Worm (Caenorhabditis elegans): ENCODE measurements around the gene K08H10.6.

K08H10.6 gene

DNA sequence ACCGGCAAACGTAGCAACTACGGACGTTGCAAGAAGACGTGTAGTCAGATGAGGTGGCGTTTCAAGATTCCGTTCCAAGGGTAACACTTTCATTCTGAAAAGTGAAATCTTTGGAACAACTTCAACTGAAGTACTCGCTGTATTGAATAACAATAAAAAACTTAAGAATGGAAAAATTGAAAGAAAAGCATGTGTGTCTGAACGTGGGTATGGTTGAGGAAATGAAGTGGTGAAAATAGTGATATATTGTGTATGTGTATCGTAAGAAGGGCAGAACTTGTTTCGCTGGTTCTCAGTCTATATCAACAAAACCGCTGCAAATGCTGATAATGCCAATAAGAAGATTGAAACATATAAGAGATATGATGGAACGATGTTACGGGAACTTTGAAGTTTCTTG, at the start of gene K08H10.6:
Gene K08H10.6, minus strand, starts transcription at position 101 of the 400 bp plus-strand sequence.
- TF ChIP-seq unc-62 (GFP tag; optimal IDR thresholded peaks at IDR 0.05) = no peak

DNA sequence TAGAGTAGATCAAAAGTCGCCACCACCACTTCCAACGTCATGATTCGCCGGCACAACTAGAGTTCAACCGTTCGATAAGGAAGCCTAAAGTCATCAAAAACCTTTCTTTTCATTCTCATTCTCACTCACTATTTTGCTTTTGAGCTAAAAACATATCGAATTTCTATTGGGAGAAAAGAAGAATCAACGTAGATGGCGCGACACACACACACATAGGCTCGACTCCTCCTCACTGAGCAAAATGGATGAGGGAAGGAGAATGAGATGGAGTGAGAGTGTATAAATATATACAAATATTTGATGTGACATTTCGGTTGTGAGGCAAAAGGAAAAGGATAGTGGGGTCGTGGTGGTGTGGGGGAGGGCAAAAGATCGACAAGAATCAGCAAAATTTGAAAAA, 49.0 kb upstream of the K08H10.6 start:
- no peak for TF ChIP-seq unc-62 (GFP tag; optimal IDR thresholded peaks at IDR 0.05)

DNA sequence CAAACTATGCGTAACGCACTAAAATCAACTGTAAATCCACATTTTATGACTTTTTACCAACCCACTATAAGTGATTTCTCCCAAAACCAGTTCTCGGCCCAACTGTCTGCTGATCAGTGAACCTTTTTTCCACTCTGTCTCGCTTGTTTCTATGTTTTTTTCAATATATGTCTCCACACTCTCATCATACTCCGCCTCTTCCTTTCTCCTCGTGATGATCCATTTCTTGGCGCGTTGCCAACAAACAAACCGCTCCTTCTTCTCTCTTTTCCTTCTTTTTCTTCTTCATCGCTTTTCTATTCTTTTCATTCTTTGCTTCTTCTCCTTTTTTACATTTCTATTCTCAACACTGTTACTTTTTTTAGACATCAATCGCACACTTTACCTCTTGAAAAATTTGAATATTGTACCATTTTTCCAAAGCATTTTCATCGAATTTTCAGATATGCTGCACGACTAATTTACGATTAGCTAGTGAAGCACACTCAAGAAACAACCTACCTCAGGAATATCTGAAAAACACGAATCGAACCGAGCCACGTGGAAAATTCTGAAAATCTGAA, 47.6 kb upstream of the K08H10.6 start, which contains the start of gene T06E8.8:
Gene T06E8.8, plus strand, starts transcription at position 513 of the 563 bp plus-strand sequence.
- no peak for TF ChIP-seq unc-62 (GFP tag; optimal IDR thresholded peaks at IDR 0.05)

ce11 chrV:10042254-10042653, 46.6 kb upstream of the K08H10.6 start:
- TF ChIP-seq unc-62 (GFP tag; optimal IDR thresholded peaks at IDR 0.05) = no peak

DNA sequence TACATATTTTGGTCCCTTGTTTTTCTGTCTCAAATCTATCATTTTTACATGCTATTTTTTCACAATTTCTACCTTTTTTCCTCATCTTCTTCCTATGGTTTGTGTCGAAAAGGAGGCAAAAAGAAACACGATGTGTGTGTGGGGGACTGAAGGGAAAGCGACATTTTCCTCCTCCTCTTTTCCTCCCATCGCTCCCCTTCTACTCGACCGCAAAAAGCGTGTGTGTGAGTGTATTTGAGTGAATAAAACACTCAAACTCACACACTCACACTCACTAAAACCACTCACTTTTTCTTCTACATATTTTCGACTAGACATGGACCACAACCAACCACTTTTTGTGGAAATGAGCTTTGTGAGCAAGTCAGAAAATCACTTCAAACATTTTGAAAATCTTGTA, 45.8 kb upstream of the K08H10.6 start:
- no peak for TF ChIP-seq unc-62 (GFP tag; optimal IDR thresholded peaks at IDR 0.05)

- no peak for TF ChIP-seq unc-62 (GFP tag; optimal IDR thresholded peaks at IDR 0.05)
These were observed 44.1 kb upstream of the K08H10.6 start for ce11 chrV:10039837-10040236.

DNA sequence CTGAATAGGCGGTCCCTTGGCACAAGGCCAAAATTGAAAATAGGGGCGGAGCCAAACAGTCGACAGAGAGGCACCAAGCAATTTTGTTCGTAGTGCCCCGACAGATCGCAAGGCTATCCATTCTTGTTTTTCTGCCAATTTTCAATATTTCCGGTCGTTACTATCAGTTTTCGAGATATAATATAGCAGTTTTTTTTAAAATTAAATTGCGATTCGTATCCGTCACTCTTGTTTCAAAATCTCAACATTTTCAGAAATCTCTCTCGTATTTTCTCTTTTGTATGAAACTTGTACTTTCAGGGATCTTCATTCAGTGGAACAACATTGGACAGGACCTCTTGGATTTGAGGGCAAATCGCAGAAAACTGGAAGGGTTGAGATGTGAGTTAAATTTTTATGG, 41.3 kb upstream of the K08H10.6 start, which contains the start of gene F57A8.1:
Gene F57A8.1, plus strand, starts transcription at position 301 of the 400 bp plus-strand sequence.
- TF ChIP-seq unc-62 (GFP tag; optimal IDR thresholded peaks at IDR 0.05) = no peak

DNA sequence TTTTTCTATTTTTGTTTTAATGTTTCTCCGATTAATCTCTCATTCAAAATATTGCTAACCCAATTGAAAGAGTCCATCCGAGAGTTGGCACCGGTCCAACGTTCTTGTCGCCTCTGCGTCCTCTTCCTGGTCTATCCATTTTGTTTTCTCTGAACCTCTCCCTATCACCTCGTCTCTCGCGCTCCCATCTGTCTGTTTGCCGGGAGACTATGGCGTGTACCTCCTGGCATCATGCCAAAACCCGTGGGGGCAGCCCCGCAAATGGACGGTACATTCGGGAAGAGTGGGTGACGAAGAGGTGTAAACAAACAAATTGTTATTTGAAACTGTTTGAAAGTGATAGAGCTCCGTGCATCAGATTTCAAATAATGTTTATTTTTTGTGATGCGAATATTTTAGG, 40.6 kb upstream of the K08H10.6 start, which contains the start of gene T06E8.2:
Gene T06E8.2, minus strand, starts transcription at position 139 of the 400 bp plus-strand sequence.
- TF ChIP-seq unc-62 (GFP tag; optimal IDR thresholded peaks at IDR 0.05) = no peak

DNA sequence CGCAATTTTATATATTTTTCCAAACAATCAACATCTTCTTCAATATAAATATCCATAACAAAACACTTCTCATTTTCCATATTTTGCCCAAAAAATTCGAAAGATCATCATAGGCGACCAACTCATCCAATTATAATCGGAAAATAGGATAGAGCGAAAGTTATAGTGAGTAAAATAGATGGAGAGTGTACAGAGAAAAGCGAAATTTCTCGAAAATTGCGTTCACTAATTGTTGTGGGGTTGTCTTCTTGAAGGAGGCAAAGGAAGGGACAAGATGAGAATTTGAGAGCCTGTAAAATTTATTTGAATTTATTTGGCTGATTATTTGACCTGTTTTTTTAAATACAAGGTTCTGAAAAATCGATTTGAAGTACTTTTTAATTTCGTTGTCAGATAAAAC, 39.9 kb upstream of the K08H10.6 start:
- TF ChIP-seq unc-62 (GFP tag; optimal IDR thresholded peaks at IDR 0.05) = no peak

DNA sequence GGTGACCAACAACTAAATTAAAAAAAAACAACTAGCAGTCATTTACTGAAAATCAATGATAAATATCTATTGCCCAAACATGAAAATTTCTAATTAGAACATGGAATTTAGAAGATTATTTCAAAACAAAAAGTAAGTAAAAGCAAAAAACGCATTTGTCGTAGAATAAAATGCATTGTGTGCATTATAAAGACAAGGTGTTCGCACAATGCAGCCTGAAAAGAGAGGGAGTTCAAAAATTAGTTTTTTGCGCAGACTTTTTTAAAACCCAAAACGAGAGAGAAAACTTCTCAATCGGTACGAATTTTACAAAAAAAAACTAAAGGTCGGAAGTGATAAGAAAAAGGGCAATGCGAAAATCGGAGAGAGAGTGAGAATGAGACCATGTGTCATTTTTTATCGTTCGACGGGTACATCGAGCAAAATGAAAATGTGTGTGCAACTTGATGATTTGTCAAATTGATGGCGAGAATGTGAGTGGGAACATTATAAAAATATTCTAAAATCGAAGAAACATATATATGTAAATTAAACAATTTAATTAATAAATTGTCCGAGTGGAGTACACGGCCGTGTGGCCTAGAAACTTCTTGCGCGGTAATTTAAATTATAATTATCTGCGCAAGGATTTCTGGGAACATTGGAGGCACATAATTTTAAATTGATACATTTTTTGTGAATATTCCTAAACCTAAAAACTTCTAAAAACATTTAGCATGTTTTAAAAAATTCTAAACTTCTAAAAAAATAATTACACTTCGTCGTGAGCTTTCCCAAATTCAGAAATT, 35.9 kb upstream of the K08H10.6 start:
- TF ChIP-seq unc-62 (GFP tag; optimal IDR thresholded peaks at IDR 0.05) = no peak

DNA sequence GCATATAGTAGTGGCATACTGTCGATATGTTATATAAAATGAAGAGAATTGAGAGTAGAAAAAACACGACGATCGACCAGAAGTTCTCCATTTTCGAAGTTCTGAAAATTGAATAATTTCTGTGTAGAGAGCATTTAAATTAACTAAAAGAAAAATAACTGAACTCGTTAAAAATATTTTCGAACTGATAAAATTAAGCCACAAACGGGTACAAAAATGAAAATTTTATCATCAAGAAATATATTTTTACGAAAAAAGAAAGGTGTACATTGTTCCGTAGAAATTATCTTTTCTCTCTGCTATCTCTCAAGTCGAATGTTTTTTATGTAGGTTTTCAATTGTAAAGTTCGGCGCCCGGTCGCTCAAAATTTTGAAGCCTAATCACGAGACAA, 35.3 kb upstream of the K08H10.6 start, which contains the start of gene acl-2:
Gene acl-2, minus strand, starts transcription at position 101 of the 392 bp plus-strand sequence.
- no peak for TF ChIP-seq unc-62 (GFP tag; optimal IDR thresholded peaks at IDR 0.05)

DNA sequence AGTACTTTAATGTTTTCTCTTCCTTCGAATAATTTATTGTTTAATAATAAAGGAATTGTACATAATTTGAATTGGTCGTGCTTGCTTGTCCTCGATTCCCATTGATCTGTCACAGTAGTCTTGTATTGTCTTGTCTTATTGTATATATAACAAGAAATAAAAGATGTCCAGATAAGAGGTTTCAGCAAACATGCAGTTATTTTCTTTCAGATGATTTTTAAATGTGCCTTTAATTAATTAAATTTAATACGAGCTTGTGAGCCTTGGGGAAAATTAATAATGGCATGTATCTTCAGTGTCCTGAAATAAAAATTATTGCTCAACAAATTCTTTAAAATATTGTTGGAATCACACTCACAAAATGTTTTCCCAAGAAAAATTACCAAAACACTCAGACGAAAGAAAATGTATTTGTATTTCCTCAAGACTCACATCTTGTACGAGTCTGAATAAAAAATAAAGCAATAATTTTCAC, 27.4 kb upstream of the K08H10.6 start:
- TF ChIP-seq unc-62 (GFP tag; optimal IDR thresholded peaks at IDR 0.05) = no peak

DNA sequence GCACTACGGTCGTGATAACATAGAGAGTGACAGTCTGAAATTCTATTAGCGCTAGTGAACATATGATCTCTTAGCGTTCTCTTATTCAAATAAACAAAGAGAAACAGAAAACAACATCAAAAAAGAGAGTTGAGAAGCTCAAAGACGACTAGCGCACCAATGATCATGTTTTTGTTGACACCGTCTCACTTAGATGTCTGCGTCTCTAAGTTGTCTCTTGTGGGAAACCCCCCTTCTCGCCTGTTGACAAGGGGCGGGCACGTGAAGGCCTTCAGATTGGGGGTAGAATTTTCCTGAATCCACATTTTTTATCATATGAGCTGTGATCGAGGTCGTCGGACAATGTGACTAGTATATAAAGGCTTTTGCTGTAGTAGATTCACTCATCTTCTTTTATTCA, 24.2 kb upstream of the K08H10.6 start:
- no peak for TF ChIP-seq unc-62 (GFP tag; optimal IDR thresholded peaks at IDR 0.05)

DNA sequence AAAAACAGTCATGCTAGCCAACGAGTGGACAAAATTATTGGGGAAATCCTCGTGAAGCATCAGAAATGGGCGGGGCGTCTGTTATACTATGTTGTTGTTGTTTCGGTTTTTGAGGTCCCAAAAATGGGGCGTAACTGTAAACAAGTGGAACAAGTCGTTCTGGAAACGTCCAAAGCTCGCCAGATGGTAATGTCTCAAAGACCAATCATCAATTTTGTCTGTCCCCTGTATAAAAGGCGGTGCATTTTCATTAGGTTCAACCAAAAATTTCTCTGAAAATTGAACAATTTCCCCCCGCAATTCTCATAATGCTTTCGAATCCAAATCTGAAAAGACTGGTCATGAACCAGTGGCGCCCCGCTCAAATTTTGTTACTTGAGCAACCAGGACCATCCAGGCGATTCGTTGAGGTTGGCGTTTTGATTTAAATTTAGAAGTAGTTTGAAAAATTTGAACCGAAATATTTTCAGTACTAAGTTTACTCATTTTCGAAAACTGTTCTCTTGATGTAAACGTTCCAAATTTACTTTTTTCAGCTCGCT, 23.5 kb upstream of the K08H10.6 start:
- TF ChIP-seq unc-62 (GFP tag; optimal IDR thresholded peaks at IDR 0.05) = no peak

ce11 chrV:10018291-10018690, 22.6 kb upstream of the K08H10.6 start:
- no peak for TF ChIP-seq unc-62 (GFP tag; optimal IDR thresholded peaks at IDR 0.05)

ce11 chrV:10012639-10013038, 16.9 kb upstream of the K08H10.6 start:
- no peak for TF ChIP-seq unc-62 (GFP tag; optimal IDR thresholded peaks at IDR 0.05)

DNA sequence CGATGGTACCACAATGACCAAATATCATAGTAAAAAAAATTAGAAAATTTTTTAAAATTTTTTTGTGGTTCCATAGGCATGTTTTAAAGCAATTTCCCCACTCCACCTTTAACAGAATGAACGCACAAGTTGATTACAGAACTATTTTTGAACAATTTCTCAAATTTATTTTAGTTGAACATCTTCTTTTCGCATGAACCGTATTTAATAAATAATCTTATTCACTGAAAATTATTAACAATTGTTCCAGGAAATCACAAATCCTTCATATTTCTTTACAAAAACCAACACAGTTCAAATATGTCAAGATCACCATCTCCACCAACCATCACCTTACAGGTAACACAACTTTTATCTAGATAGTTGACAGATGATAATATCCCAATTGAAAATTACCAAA, 15.9 kb upstream of the K08H10.6 start, which contains the start of gene lea-1:
Gene lea-1, plus strand, starts transcription at position 301 of the 400 bp plus-strand sequence.
- no peak for TF ChIP-seq unc-62 (GFP tag; optimal IDR thresholded peaks at IDR 0.05)
